Worm (Caenorhabditis elegans) whole organism, late embryonic: ENCODE results near the gene cal-5.

Experiments
- C08G9.2 ChIP-seq: sonication (generic microtip); optimal IDR thresholded peaks from 2 replicates; lab custom pipeline; 2016; ENCODE audit warnings: mild to moderate bottlenecking, missing genetic modification characterization, moderate library complexity, missing compliant biosample characterization
- C38D4.7 ChIP-seq: fragments of 200-800 bp; sonication (Bioruptor generic); optimal IDR thresholded peaks from 2 replicates; lab custom pipeline; 2018; ENCODE audit warnings: mild to moderate bottlenecking, missing genetic modification characterization, moderate library complexity, missing compliant biosample characterization
- F13H6.1 ChIP-seq: sonication (generic microtip); optimal IDR thresholded peaks from 2 replicates; lab custom pipeline; 2016; ENCODE audit warnings: missing genetic modification characterization, missing compliant biosample characterization
- T23F11.4 ChIP-seq: fragments of 200-800 bp; sonication (Bioruptor generic); optimal IDR thresholded peaks from 2 replicates; lab custom pipeline; 2018; ENCODE audit warnings: mild to moderate bottlenecking, missing genetic modification characterization, missing compliant biosample characterization
- ceh-18 ChIP-seq: sonication (generic microtip); optimal IDR thresholded peaks from 2 replicates; lab custom pipeline; 2016; ENCODE audit warnings: missing genetic modification characterization, missing compliant biosample characterization
- ceh-19 ChIP-seq: fragments of 200-800 bp; sonication (Bioruptor generic); optimal IDR thresholded peaks from 2 replicates; lab custom pipeline; 2018; ENCODE audit warnings: mild to moderate bottlenecking, missing genetic modification characterization, missing compliant biosample characterization
- ceh-2 ChIP-seq: sonication (generic microtip); optimal IDR thresholded peaks from 2 replicates; lab custom pipeline; 2016; ENCODE audit warnings: missing genotype, missing genetic modification characterization, missing compliant biosample characterization
- ceh-31 ChIP-seq: sonication (generic microtip); optimal IDR thresholded peaks from 2 replicates; lab custom pipeline; 2016; ENCODE audit warnings: missing genetic modification characterization, missing compliant biosample characterization
- ceh-34 ChIP-seq: sonication (generic microtip); optimal IDR thresholded peaks from 2 replicates; lab custom pipeline; 2016; ENCODE audit warnings: mild to moderate bottlenecking, missing genetic modification characterization, missing compliant biosample characterization
- ceh-45 ChIP-seq: fragments of 200-800 bp; sonication (Bioruptor generic); IDR thresholded peaks from 2 replicates; pipeline ENCODE4 v1.3.6; 2022; ENCODE audit warnings: missing genetic modification reagents, missing genetic modification characterization, missing compliant biosample characterization
- ceh-48 ChIP-seq: sonication (generic microtip); optimal IDR thresholded peaks from 2 replicates; lab custom pipeline; 2016; ENCODE audit warnings: missing genetic modification characterization, inconsistent platforms, missing compliant biosample characterization
- ceh-9 ChIP-seq: sonication (generic microtip); optimal IDR thresholded peaks from 2 replicates; lab custom pipeline; 2016; ENCODE audit warnings: mild to moderate bottlenecking, missing genetic modification characterization, inconsistent platforms, missing compliant biosample characterization
- che-1 ChIP-seq: sonication (generic microtip); optimal IDR thresholded peaks from 2 replicates; lab custom pipeline; 2016; ENCODE audit warnings: mild to moderate bottlenecking, missing genetic modification characterization, missing compliant biosample characterization
- dmd-4 ChIP-seq: sonication (generic microtip); optimal IDR thresholded peaks from 2 replicates; lab custom pipeline; 2016; ENCODE audit warnings: borderline replicate concordance, missing genetic modification characterization, missing compliant biosample characterization
- eyg-1 ChIP-seq: sonication (generic microtip); optimal IDR thresholded peaks from 2 replicates; lab custom pipeline; 2016; ENCODE audit warnings: missing genotype, missing genetic modification characterization, missing compliant biosample characterization
- gmeb-2 ChIP-seq: sonication (generic microtip); optimal IDR thresholded peaks from 2 replicates; lab custom pipeline; 2016; ENCODE audit warnings: missing genetic modification characterization, inconsistent platforms, missing compliant biosample characterization
- hlh-13 ChIP-seq: fragments of 200-800 bp; sonication (Bioruptor generic); optimal IDR thresholded peaks from 2 replicates; lab custom pipeline; 2018; ENCODE audit warnings: mild to moderate bottlenecking, missing genetic modification characterization, missing compliant biosample characterization
- lim-6 ChIP-seq: sonication (generic microtip); optimal IDR thresholded peaks from 2 replicates; lab custom pipeline; 2016; ENCODE audit warnings: missing genetic modification characterization, missing compliant biosample characterization
- lin-11 ChIP-seq: fragments of 200-800 bp; sonication (Bioruptor generic); optimal IDR thresholded peaks from 2 replicates; lab custom pipeline; 2018; ENCODE audit warnings: mild to moderate bottlenecking, missing genetic modification characterization, missing compliant biosample characterization
- mec-3 ChIP-seq: sonication (generic microtip); optimal IDR thresholded peaks from 2 replicates; lab custom pipeline; 2016; ENCODE audit warnings: borderline replicate concordance, missing genetic modification characterization, missing compliant biosample characterization
- nhr-232 ChIP-seq: sonication (generic microtip); optimal IDR thresholded peaks from 2 replicates; lab custom pipeline; 2016; ENCODE audit warnings: missing genetic modification characterization, missing compliant biosample characterization
- npax-4 ChIP-seq: sonication (generic microtip); optimal IDR thresholded peaks from 2 replicates; lab custom pipeline; 2016; ENCODE audit warnings: missing genetic modification characterization, missing compliant biosample characterization
- odd-2 ChIP-seq: sonication (generic microtip); optimal IDR thresholded peaks from 2 replicates; lab custom pipeline; 2017; ENCODE audit warnings: antibody characterized with exemption, mild to moderate bottlenecking, missing genetic modification characterization, missing compliant biosample characterization
- pat-9 ChIP-seq: fragments of 200-800 bp; sonication (Bioruptor generic); optimal IDR thresholded peaks from 2 replicates; lab custom pipeline; 2018; ENCODE audit warnings: mild to moderate bottlenecking, missing genetic modification characterization, moderate library complexity, missing compliant biosample characterization
- pros-1 ChIP-seq: fragments of 150-350 bp; optimal IDR thresholded peaks from 2 replicates; lab custom pipeline; 2014; ENCODE audit warnings: missing biosample characterization, missing genetic modification reagents, missing genetic modification characterization
- rnt-1 ChIP-seq: sonication (generic microtip); optimal IDR thresholded peaks from 2 replicates; lab custom pipeline; 2016; ENCODE audit warnings: missing genetic modification characterization, missing compliant biosample characterization
- sox-4 ChIP-seq: sonication (generic microtip); optimal IDR thresholded peaks from 2 replicates; lab custom pipeline; 2017; ENCODE audit warnings: mild to moderate bottlenecking, missing genetic modification characterization, inconsistent platforms, missing compliant biosample characterization
- syd-9 ChIP-seq: sonication (generic microtip); optimal IDR thresholded peaks from 2 replicates; lab custom pipeline; 2016; ENCODE audit warnings: mild to moderate bottlenecking, missing genetic modification characterization, moderate library complexity, missing compliant biosample characterization
- tbx-7 ChIP-seq: sonication (generic microtip); optimal IDR thresholded peaks from 2 replicates; lab custom pipeline; 2016; ENCODE audit warnings: missing genotype, missing genetic modification characterization, missing compliant biosample characterization
- unc-3 ChIP-seq, 2 experiments: fragments of 200-800 bp in 1 of 2; sonication (Bioruptor generic) in 1 of 2; sonication (generic microtip) in 1 of 2; conservative IDR thresholded peaks in 1 of 2; optimal IDR thresholded peaks in 1 of 2; 2 replicates each; pipeline versions ENCODE4 v1.3.6 to Lab custom; 2016 to 2022; ENCODE audit warnings: missing compliant biosample characterization in 2 of 2, missing genetic modification characterization in 2 of 2, missing genetic modification reagents in 1 of 2
- unc-42 ChIP-seq: sonication (generic microtip); optimal IDR thresholded peaks from 2 replicates; lab custom pipeline; 2016; ENCODE audit warnings: missing genotype, missing genetic modification characterization, missing compliant biosample characterization
- zip-5 ChIP-seq: sonication (generic microtip); optimal IDR thresholded peaks from 2 replicates; lab custom pipeline; 2016; ENCODE audit warnings: missing genetic modification characterization, missing compliant biosample characterization

cal-5 gene

DNA sequence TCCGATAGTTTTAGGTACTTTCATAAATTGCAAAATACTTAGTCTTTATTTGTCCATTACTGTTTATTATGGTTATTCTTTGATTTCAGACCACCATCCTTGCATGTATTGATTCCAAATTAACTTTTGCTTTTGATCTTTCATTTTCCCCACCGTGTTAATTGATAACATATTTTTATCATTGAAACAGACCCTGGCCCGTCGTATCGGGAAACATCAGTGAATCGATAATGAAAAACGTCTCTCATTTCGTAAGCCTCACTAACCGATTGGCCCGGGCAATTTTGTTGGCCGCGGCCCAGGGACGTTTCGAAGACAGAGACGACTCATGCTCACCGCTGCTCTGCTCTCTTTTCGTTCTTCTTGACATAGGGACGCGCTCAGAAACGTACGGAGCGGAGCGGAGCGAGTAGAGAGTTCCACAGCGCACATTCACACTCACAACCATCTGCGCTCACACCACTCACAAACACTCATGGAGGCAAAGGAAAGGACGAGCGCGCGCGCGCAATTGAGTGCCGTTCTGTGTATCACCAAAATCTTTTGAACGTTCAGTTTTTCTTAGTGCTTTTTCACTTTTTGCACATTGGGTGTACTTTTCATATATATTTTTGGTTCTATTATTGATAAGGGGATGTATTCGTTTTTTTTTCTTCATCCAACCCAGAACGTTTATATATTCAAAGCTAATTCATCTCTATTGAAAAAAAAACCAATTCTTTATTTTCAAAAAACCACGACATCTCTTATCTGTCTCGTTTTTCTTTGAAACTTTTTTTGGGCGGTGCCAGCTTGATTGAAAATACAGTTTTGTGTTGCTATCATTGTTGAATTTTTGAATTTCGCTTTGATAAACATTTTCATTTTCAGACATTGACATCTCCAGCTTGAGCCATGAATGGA, 13.8 kb downstream of the cal-5 start, which contains the start of gene C24H10.2 (continued):
- TF ChIP-seq hlh-13 (no peak), tbx-7 (tag; lab: Kevin White, UChicago) (no peak), ceh-31 (peak; percentile 54), ceh-19 (no peak), ceh-34 (tag; lab: Kevin White, UChicago) (peak; percentile 13), dmd-4 (tag; lab: Kevin White, UChicago) (peak; percentile 37), syd-9 (tag; lab: Kevin White, UChicago) (peak; percentile 19), ceh-48 (tag; lab: Kevin White, UChicago) (peak; percentile 7), sox-4 (tag; lab: Kevin White, UChicago) (no peak), pros-1 (tag; lab: Kevin White, UChicago) (no peak), che-1 (tag; lab: Kevin White, UChicago) (no peak), nhr-232 (tag; lab: Kevin White, UChicago) (no peak), ceh-2 (tag; lab: Kevin White, UChicago) (peak; percentile 10), npax-4 (no peak), mec-3 (tag; lab: Kevin White, UChicago) (no peak), ceh-45 (GFP tag; lab: Robert Waterston, UW) (no peak), lin-11 (tag; lab: Kevin White, UChicago) (no peak), lim-6 (tag; lab: Kevin White, UChicago) (no peak), rnt-1 (tag; lab: Kevin White, UChicago) (no peak), C38D4.7 (GFP tag; lab: Kevin White, UChicago) (no peak), unc-42 (peak; percentile 21), odd-2 (tag; lab: Kevin White, UChicago) (no peak), unc-3 (GFP tag; conservative IDR thresholded peaks at IDR 0.05; lab: Robert Waterston, UW) (no peak), unc-3 (tag; optimal IDR thresholded peaks at IDR 0.05; lab: Kevin White, UChicago) (no peak), zip-5 (tag; lab: Kevin White, UChicago) (no peak), T23F11.4 (no peak), pat-9 (tag; lab: Kevin White, UChicago) (no peak), F13H6.1 (tag; lab: Kevin White, UChicago) (no peak), eyg-1 (tag; lab: Kevin White, UChicago) (no peak)
- TF ChIP-seq, all 69 proteins: peak for 19

DNA sequence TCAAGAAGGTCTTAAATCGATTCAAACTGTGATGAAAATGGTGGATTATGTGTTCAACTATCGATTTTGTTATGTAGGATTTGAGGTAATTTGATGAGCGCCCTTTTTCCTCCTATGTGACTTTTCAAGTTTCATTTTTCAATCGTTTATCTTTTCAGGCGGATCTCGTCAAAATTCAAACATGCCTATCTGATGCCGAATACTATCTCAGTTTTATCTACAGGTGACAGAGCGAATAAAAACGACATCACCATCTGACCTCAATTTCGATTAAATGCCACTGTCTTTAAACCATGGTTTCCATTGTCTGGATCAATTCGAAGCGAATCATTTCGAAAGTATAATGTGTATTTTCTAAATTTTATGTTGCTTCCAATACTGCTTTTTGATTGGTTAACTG, 16.0 kb downstream of the cal-5 start:
- TF ChIP-seq npax-4 (no peak), pros-1 (tag; lab: Kevin White, UChicago) (no peak), rnt-1 (tag; lab: Kevin White, UChicago) (peak; percentile 30)

DNA sequence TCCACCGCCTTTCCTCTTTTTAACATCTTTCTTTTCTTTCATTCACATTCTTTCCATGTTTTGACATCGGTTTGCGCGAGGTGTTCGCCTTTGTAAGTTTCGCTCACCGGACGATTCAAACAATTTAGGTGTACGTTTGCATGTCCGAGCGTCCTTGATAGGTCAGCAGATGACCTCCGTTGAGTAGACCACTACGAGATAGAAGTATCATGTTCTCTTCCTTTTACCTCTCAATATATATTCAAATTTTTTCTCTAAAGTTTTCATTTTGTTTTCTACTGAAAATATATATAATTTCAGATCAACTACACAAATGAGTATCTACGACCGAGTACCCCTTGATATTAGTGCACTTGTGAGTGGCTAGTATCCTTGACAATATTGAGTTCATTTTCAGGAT, 17.0 kb downstream of the cal-5 start, which contains the start of gene C24H10.3:
C24H10.3 (plus strand) TSS at position 301 of the 400 bp plus-strand sequence.
- no peak for TF ChIP-seq ceh-18 (tag; lab: Kevin White, UChicago)
- TF ChIP-seq gmeb-2 (tag; lab: Kevin White, UChicago), result no peak
- no peak for TF ChIP-seq ceh-9 (tag; lab: Kevin White, UChicago)
- TF ChIP-seq, all 69 proteins: peak for 0

DNA sequence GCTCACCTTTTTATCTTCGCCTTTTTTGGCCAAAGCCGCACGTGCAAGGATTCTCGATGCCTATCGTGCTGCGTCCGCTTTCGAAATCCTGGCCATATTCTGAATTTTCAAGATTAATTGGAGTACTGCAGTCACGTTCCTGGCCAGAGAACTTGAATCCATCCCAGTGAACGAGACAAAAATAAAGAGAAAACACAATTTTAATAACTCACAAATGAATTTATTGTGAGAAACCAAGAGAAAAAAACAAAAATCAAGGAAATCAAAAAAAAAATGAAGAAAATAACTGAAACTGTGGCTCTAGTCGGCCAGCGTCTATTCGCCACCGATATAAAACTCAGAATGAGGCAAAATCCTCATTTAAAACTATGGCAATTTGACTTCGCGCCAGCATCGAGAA, 18.6 kb downstream of the cal-5 start, which contains the start of gene C24H10.4:
C24H10.4 (minus strand) TSS at position 101 of the 400 bp plus-strand sequence.
- no peak for TF ChIP-seq C08G9.2 (tag; lab: Kevin White, UChicago)
